Worm (Caenorhabditis elegans) whole organism, mixed stage, embryonic: ENCODE results near the gene rde-4.
A peak's percentile ranks its signal among the peaks of the same experiment; 100 is the strongest.

Source experiments
- ceh-39 ChIP-seq: fragments of 150-350 bp; optimal IDR thresholded peaks from 2 replicates; lab custom pipeline; 2014; ENCODE audit warnings: missing biosample characterization, missing genetic modification characterization
- cnd-1 ChIP-seq: fragments of 200-800 bp; sonication (Bioruptor generic); optimal IDR thresholded peaks from 2 replicates; lab custom pipeline; 2018; ENCODE audit warnings: mild to moderate bottlenecking, missing genetic modification characterization, missing compliant biosample characterization
- elt-1 ChIP-seq: sonication (generic microtip); optimal IDR thresholded peaks from 2 replicates; lab custom pipeline; 2017; ENCODE audit warnings: missing genetic modification characterization, mild to moderate bottlenecking, missing compliant biosample characterization, antibody characterized with exemption, moderate library complexity, borderline replicate concordance; ENCODE audit not compliant: insufficient read depth
- elt-3 ChIP-seq: fragments of 150-350 bp; optimal IDR thresholded peaks from 2 replicates; lab custom pipeline; 2014; ENCODE audit warnings: missing biosample characterization, missing genetic modification characterization
- lsy-2 ChIP-seq: fragments of 150-350 bp; optimal IDR thresholded peaks from 2 replicates; lab custom pipeline; 2014; ENCODE audit warnings: missing biosample characterization, missing genetic modification characterization
- mep-1 ChIP-seq: fragments of 150-350 bp; optimal IDR thresholded peaks from 2 replicates; lab custom pipeline; 2017; ENCODE audit warnings: missing biosample characterization, missing genetic modification reagents, missing genetic modification characterization, inconsistent platforms
- nhr-12 ChIP-seq: fragments of 150-350 bp; optimal IDR thresholded peaks from 2 replicates; lab custom pipeline; 2014; ENCODE audit warnings: missing biosample characterization, missing genetic modification characterization
- nhr-76 ChIP-seq: sonication (generic microtip); optimal IDR thresholded peaks from 2 replicates; lab custom pipeline; 2017; ENCODE audit warnings: missing biosample characterization, missing genetic modification characterization
- pha-4 ChIP-seq: fragments of 150-350 bp; optimal IDR thresholded peaks from 2 replicates; lab custom pipeline; 2018; ENCODE audit warnings: missing biosample characterization, missing genetic modification reagents, missing genetic modification characterization
- sptf-1 ChIP-seq: sonication (generic microtip); optimal IDR thresholded peaks from 2 replicates; lab custom pipeline; 2017; ENCODE audit warnings: mild to moderate bottlenecking, missing genetic modification characterization, moderate library complexity, missing compliant biosample characterization
- unc-39 ChIP-seq: fragments of 150-350 bp; optimal IDR thresholded peaks from 2 replicates; lab custom pipeline; 2014; ENCODE audit warnings: missing biosample characterization, missing genetic modification characterization

ce11 chrIII:10248441-10249137 is 30.1 kb upstream of the rde-4 start, which contains the start of the genes div-1 and cor-1:
- peak; percentile 39 for TF ChIP-seq lsy-2 (tag; lab: Kevin White, UChicago)
- no peak for TF ChIP-seq pha-4 (tag; lab: Kevin White, UChicago)
- no peak for TF ChIP-seq elt-1 (tag; lab: Kevin White, UChicago)
- TF ChIP-seq nhr-12 (tag; lab: Kevin White, UChicago), result no peak
- TF ChIP-seq sptf-1 (tag; lab: Kevin White, UChicago), result no peak
- no peak for TF ChIP-seq cnd-1
- TF ChIP-seq ceh-39 (tag; lab: Kevin White, UChicago), result no peak
- TF ChIP-seq elt-3 (tag; lab: Kevin White, UChicago), result no peak
- TF ChIP-seq unc-39 (tag; lab: Kevin White, UChicago), result no peak
- TF ChIP-seq mep-1, result peak; percentile 69
- no peak for TF ChIP-seq nhr-76 (tag; lab: Kevin White, UChicago)
